Worm (Caenorhabditis elegans) whole organism, L1 larva: Measurements from ENCODE around the gene F20H11.1.

ENCODE experiments used
- C34B4.2 ChIP-seq: sonication (generic microtip); optimal IDR thresholded peaks from 2 replicates; lab custom pipeline; 2017; ENCODE audit warnings: mild to moderate bottlenecking, missing genetic modification characterization, missing compliant biosample characterization
- F16B12.6 ChIP-seq: fragments of 150-350 bp; optimal IDR thresholded peaks from 2 replicates; lab custom pipeline; 2014; ENCODE audit warnings: missing biosample characterization, missing genetic modification characterization
- blmp-1 ChIP-seq: fragments of 150-350 bp; optimal IDR thresholded peaks from 2 replicates; lab custom pipeline; 2014; ENCODE audit warnings: missing biosample characterization, missing genetic modification characterization
- ceh-82 ChIP-seq, 3 experiments: fragments of 150-350 bp in 1 of 3; sonication (generic microtip) in 2 of 3; optimal IDR thresholded peaks; 2 replicates each; lab custom pipeline; 2014 to 2017; ENCODE audit warnings: missing biosample characterization in 3 of 3, missing genetic modification characterization in 3 of 3
- ces-1 ChIP-seq: fragments of 150-350 bp; optimal IDR thresholded peaks from 2 replicates; lab custom pipeline; 2014; ENCODE audit warnings: missing biosample characterization, missing genetic modification reagents, missing genetic modification characterization
- dsc-1 ChIP-seq: sonication (generic microtip); optimal IDR thresholded peaks from 2 replicates; lab custom pipeline; 2016; ENCODE audit warnings: mild to moderate bottlenecking, missing genetic modification characterization, missing compliant biosample characterization
- efl-1 ChIP-seq, 4 experiments: fragments of 150-350 bp; optimal IDR thresholded peaks in 3 of 4; peaks in 1 of 4; 1 replicate in 1 of 4; 2 replicates in 3 of 4; lab custom pipeline; 2014; ENCODE audit warnings: missing biosample characterization in 2 of 4, missing genetic modification characterization in 2 of 4, missing genetic modification reagents in 2 of 4
- elt-2 ChIP-seq: sonication (generic microtip); optimal IDR thresholded peaks from 2 replicates; lab custom pipeline; 2016; ENCODE audit warnings: missing genetic modification characterization, mild to moderate bottlenecking, inconsistent platforms, missing compliant biosample characterization, missing genetic modification reagents
- elt-3 ChIP-seq, 6 experiments: fragments of 150-350 bp in 1 of 6; sonication (generic microtip); optimal IDR thresholded peaks; 2 replicates each; lab custom pipeline; 2017 to 2018; ENCODE audit warnings: missing biosample characterization in 6 of 6, missing genetic modification characterization in 6 of 6, inconsistent platforms in 1 of 6
- fkh-10 ChIP-seq: sonication (generic microtip); optimal IDR thresholded peaks from 2 replicates; lab custom pipeline; 2017; ENCODE audit warnings: missing biosample characterization, missing genetic modification reagents, missing genetic modification characterization
- fkh-4 ChIP-seq: sonication (generic microtip); optimal IDR thresholded peaks from 2 replicates; lab custom pipeline; 2016; ENCODE audit warnings: missing compliant biosample characterization, missing genetic modification characterization, borderline replicate concordance
- fos-1 ChIP-seq: fragments of 150-350 bp; optimal IDR thresholded peaks from 2 replicates; lab custom pipeline; 2014; ENCODE audit warnings: missing biosample characterization, missing genetic modification characterization
- hlh-17 ChIP-seq: fragments of 200-800 bp; sonication (Bioruptor generic); optimal IDR thresholded peaks from 2 replicates; lab custom pipeline; 2018; ENCODE audit warnings: missing genetic modification characterization, mild to moderate bottlenecking, missing compliant biosample characterization, moderate library complexity, borderline replicate concordance
- hlh-4 ChIP-seq: sonication (generic microtip); optimal IDR thresholded peaks from 2 replicates; lab custom pipeline; 2016; ENCODE audit warnings: mild to moderate bottlenecking, missing genetic modification characterization, missing compliant biosample characterization
- irx-1 ChIP-seq: sonication (generic microtip); optimal IDR thresholded peaks from 2 replicates; lab custom pipeline; 2016; ENCODE audit warnings: missing genetic modification characterization, missing compliant biosample characterization
- lin-13 ChIP-seq: fragments of 150-350 bp; optimal IDR thresholded peaks from 2 replicates; lab custom pipeline; 2014; ENCODE audit warnings: missing biosample characterization, missing genetic modification reagents, missing genetic modification characterization
- lin-15B ChIP-seq: fragments of 150-350 bp; sonication (generic microtip); optimal IDR thresholded peaks from 3 replicates; lab custom pipeline; 2014; ENCODE audit warnings: missing biosample characterization, missing genetic modification characterization
- mab-9 ChIP-seq: fragments of 200-800 bp; sonication (Bioruptor generic); IDR thresholded peaks from 2 replicates; pipeline ENCODE4 v1.3.6; 2022; ENCODE audit warnings: missing genetic modification reagents, missing genetic modification characterization, missing compliant biosample characterization
- mdl-1 ChIP-seq, 2 experiments: fragments of 150-350 bp; optimal IDR thresholded peaks; 2 replicates each; lab custom pipeline; 2014 to 2017; ENCODE audit warnings: missing biosample characterization in 2 of 2, missing genetic modification characterization in 2 of 2, inconsistent platforms in 1 of 2
- mep-1 ChIP-seq: fragments of 150-350 bp; optimal IDR thresholded peaks from 2 replicates; lab custom pipeline; 2014; ENCODE audit warnings: missing biosample characterization, missing genetic modification characterization
- nhr-11 ChIP-seq: fragments of 150-350 bp; optimal IDR thresholded peaks from 2 replicates; lab custom pipeline; 2014; ENCODE audit warnings: missing biosample characterization, missing genetic modification characterization
- nhr-19 ChIP-seq: fragments of 200-800 bp; sonication (Bioruptor generic); conservative IDR thresholded peaks from 2 replicates; pipeline ENCODE4 v1.3.6; 2022; ENCODE audit warnings: missing genetic modification characterization, missing compliant biosample characterization
- nhr-20 ChIP-seq: sonication (generic microtip); optimal IDR thresholded peaks from 2 replicates; lab custom pipeline; 2016; ENCODE audit warnings: mild to moderate bottlenecking, missing genetic modification characterization, missing compliant biosample characterization
- nhr-47 ChIP-seq: sonication (generic microtip); optimal IDR thresholded peaks from 2 replicates; lab custom pipeline; 2016; ENCODE audit warnings: mild to moderate bottlenecking, missing genetic modification characterization, moderate library complexity, missing compliant biosample characterization
- nhr-71 ChIP-seq: sonication (generic microtip); optimal IDR thresholded peaks from 2 replicates; lab custom pipeline; 2016; ENCODE audit warnings: mild to moderate bottlenecking, missing genetic modification characterization, moderate library complexity, missing compliant biosample characterization
- nhr-76 ChIP-seq: sonication (generic microtip); optimal IDR thresholded peaks from 2 replicates; lab custom pipeline; 2017; ENCODE audit warnings: missing biosample characterization, missing genetic modification characterization
- pag-3 ChIP-seq: sonication (generic microtip); optimal IDR thresholded peaks from 2 replicates; lab custom pipeline; 2017; ENCODE audit warnings: missing genetic modification characterization, mild to moderate bottlenecking, missing compliant biosample characterization, antibody characterized with exemption, borderline replicate concordance; ENCODE audit not compliant: insufficient read depth
- pax-3 ChIP-seq: fragments of 200-800 bp; sonication (Bioruptor generic); optimal IDR thresholded peaks from 2 replicates; lab custom pipeline; 2018; ENCODE audit warnings: mild to moderate bottlenecking, missing genetic modification characterization, moderate library complexity, missing compliant biosample characterization
- pqm-1 ChIP-seq: sonication (generic microtip); optimal IDR thresholded peaks from 3 replicates; lab custom pipeline; 2017; ENCODE audit warnings: missing biosample characterization, missing genetic modification characterization
- skn-1 ChIP-seq: fragments of 150-350 bp; optimal IDR thresholded peaks from 2 replicates; lab custom pipeline; 2014; ENCODE audit warnings: missing biosample characterization, missing genetic modification characterization
- sox-4 ChIP-seq: sonication (generic microtip); optimal IDR thresholded peaks from 2 replicates; lab custom pipeline; 2016; ENCODE audit warnings: missing genetic modification characterization, missing compliant biosample characterization
- sup-37 ChIP-seq: fragments of 200-800 bp; sonication (Bioruptor generic); optimal IDR thresholded peaks from 2 replicates; lab custom pipeline; 2018; ENCODE audit warnings: mild to moderate bottlenecking, missing genetic modification characterization, missing compliant biosample characterization
- swsn-7 ChIP-seq: sonication (generic microtip); optimal IDR thresholded peaks from 2 replicates; lab custom pipeline; 2016; ENCODE audit warnings: missing genetic modification characterization, missing compliant biosample characterization
- tbx-2 ChIP-seq: sonication (generic microtip); optimal IDR thresholded peaks from 2 replicates; lab custom pipeline; 2016; ENCODE audit warnings: missing genetic modification characterization, missing compliant biosample characterization
- tlp-1 ChIP-seq: fragments of 150-350 bp; optimal IDR thresholded peaks from 2 replicates; lab custom pipeline; 2014; ENCODE audit warnings: missing biosample characterization, missing genetic modification characterization
- xbp-1 ChIP-seq: sonication (generic microtip); optimal IDR thresholded peaks from 2 replicates; lab custom pipeline; 2016; ENCODE audit warnings: missing genetic modification characterization, missing compliant biosample characterization
- zag-1 ChIP-seq: fragments of 150-350 bp; optimal IDR thresholded peaks from 2 replicates; lab custom pipeline; 2014; ENCODE audit warnings: missing biosample characterization, missing genetic modification characterization
- zip-4 ChIP-seq: fragments of 200-800 bp; sonication (Bioruptor generic); optimal IDR thresholded peaks from 2 replicates; lab custom pipeline; 2018; ENCODE audit warnings: mild to moderate bottlenecking, missing genetic modification characterization, moderate library complexity, missing compliant biosample characterization
- ztf-11 ChIP-seq, 2 experiments: sonication (generic microtip); optimal IDR thresholded peaks; 2 replicates each; lab custom pipeline; 2016 to 2017; ENCODE audit warnings: missing genetic modification characterization in 2 of 2, missing biosample characterization in 1 of 2, missing compliant biosample characterization in 1 of 2
- ztf-4 ChIP-seq: fragments of 150-350 bp; optimal IDR thresholded peaks from 2 replicates; lab custom pipeline; 2014; ENCODE audit warnings: missing biosample characterization, missing genetic modification characterization

Gene F20H11.1

DNA sequence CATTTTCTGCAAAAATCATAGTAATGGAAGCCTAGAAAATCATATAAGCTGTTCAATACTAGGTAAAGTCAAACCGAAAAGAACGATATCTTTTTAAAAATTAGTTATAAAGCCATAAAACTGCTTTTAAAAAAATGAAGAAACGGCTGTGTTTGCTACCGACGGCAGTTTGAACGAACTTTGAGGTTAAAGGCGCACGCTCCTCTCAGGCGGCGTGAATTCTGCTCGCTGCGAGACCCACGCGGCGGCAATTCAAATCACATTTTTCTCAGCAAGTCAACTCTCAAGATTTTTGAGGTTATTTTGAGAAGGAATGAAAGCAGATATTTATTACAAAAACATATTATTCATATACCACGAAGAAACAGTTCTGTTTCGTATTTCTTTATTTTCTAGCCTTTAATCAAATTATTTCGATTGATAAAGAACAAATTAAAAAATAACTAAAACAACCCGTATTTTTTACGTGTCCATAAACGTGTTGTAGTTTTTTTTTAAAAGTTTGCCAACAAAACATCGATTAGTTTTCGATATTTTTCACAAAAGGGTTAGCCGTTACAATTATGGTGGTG, 16.2 kb upstream of the F20H11.1 start, which contains the start of the genes mdh-2 and F20H11.4 (continued):
- peak; percentile 86 for TF ChIP-seq xbp-1 (tag; lab: Kevin White, UChicago)
- peak; percentile 82 for TF ChIP-seq swsn-7 (tag; lab: Kevin White, UChicago)
- TF ChIP-seq dsc-1 (tag; lab: Kevin White, UChicago), result peak; percentile 62
- TF ChIP-seq fkh-4 (tag; lab: Kevin White, UChicago), result no peak
- no peak for TF ChIP-seq pag-3 (tag; lab: Kevin White, UChicago)
- TF ChIP-seq zag-1 (tag; lab: Kevin White, UChicago), result no peak
- TF ChIP-seq hlh-4, result no peak
- TF ChIP-seq ztf-4 (tag; lab: Kevin White, UChicago), result peak; percentile 27
- TF ChIP-seq nhr-20 (tag; lab: Kevin White, UChicago), result peak; percentile 87
- peak; percentile 31 for TF ChIP-seq sox-4 (tag; lab: Kevin White, UChicago)
- TF ChIP-seq fkh-10, result no peak
- peak; percentile 9 for TF ChIP-seq pax-3 (tag; lab: Kevin White, UChicago)
- TF ChIP-seq fos-1 (tag; lab: Kevin White, UChicago), result no peak
- peak; percentile 67 for TF ChIP-seq blmp-1 (tag; lab: Kevin White, UChicago)
- TF ChIP-seq nhr-71, result peak; percentile 91
- TF ChIP-seq ceh-82 (tag; optimal IDR thresholded peaks at IDR 0.05; lab: Kevin White, UChicago), result peak; percentile 64 to 90 (median 78)
- peak; percentile 100 for TF ChIP-seq nhr-19 (GFP tag; lab: Robert Waterston, UW)
- TF ChIP-seq tbx-2 (tag; lab: Kevin White, UChicago), result peak; percentile 87
- TF ChIP-seq hlh-17 (GFP tag; lab: Kevin White, UChicago), result no peak
- peak in 2 of 6 experiments; percentile 65 to 78 for TF ChIP-seq elt-3 (tag; optimal IDR thresholded peaks at IDR 0.05; lab: Kevin White, UChicago)
- no peak for TF ChIP-seq tlp-1 (tag; lab: Kevin White, UChicago)
- TF ChIP-seq elt-2 (tag; lab: Kevin White, UChicago), result peak; percentile 9
- no peak for TF ChIP-seq nhr-11 (tag; lab: Kevin White, UChicago)
- TF ChIP-seq mep-1 (tag; lab: Kevin White, UChicago), result peak; percentile 84
- TF ChIP-seq skn-1 (tag; lab: Kevin White, UChicago), result peak; percentile 88
- TF ChIP-seq lin-15B (tag; lab: Kevin White, UChicago), result peak; percentile 76
- TF ChIP-seq ztf-11 (tag; optimal IDR thresholded peaks at IDR 0.05; lab: Kevin White, UChicago), result no peak
- TF ChIP-seq pqm-1 (tag; lab: Kevin White, UChicago), result no peak
- peak in 1 of 2 experiments; percentile 86 for TF ChIP-seq mdl-1 (tag; optimal IDR thresholded peaks at IDR 0.05; lab: Kevin White, UChicago)
- TF ChIP-seq C34B4.2 (tag; lab: Kevin White, UChicago), result no peak
- TF ChIP-seq F16B12.6 (tag; lab: Kevin White, UChicago), result peak; percentile 63
- no peak for TF ChIP-seq mab-9 (GFP tag; lab: Robert Waterston, UW)
- peak; percentile 87 for TF ChIP-seq nhr-47 (tag; lab: Kevin White, UChicago)
- TF ChIP-seq sup-37 (GFP tag; lab: Kevin White, UChicago), result no peak
- peak; percentile 69 for TF ChIP-seq irx-1 (tag; lab: Kevin White, UChicago)
- TF ChIP-seq zip-4 (GFP tag; lab: Kevin White, UChicago), result no peak
- TF ChIP-seq lin-13, result peak; percentile 80
- TF ChIP-seq nhr-76 (tag; lab: Kevin White, UChicago), result no peak

DNA sequence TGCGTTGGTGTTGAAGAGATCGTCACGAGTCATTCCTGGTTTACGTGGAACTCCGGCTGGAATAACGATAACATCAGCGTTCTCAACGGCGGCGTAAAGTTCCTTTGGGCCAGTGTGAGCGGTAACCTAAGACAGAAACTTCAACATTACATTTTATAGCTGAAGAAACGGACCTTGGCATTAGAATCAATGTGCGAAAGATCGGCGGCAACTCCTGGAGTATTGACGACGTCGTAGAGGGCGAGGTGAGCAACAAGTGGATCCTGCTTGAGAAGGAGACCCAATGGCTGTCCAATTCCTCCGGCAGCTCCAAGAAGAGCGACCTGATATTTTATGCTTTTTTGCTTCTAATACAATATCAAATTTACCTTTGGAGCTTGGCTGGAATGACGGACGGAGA, 15.7 kb upstream of the F20H11.1 start:
- no peak for TF ChIP-seq ces-1
- no peak for TF ChIP-seq efl-1 (optimal IDR thresholded peaks at IDR 0.05; lab: Kevin White, UChicago)
- TF ChIP-seq efl-1 (GFP tag; optimal IDR thresholded peaks at IDR 0.05 in 1 of 2; lab: Kevin White, UChicago), result peak in 1 of 2 experiments; percentile 62
